Fruit fly (Drosophila melanogaster) whole organism, pupa: Measurements from ENCODE around the gene CG2260.

ENCODE experiments used
- CG10348 ChIP-seq: fragments of 200-800 bp; sonication (Bioruptor generic); IDR thresholded peaks from 2 replicates; pipeline ENCODE4 v1.3.6; 2022; ENCODE audit warnings: missing biosample characterization, missing genetic modification characterization
- CG12605 ChIP-seq: fragments of 200-800 bp; sonication (Bioruptor generic); IDR thresholded peaks from 2 replicates; pipeline ENCODE4 v1.3.6; 2022; ENCODE audit warnings: missing biosample characterization, missing genetic modification characterization
- CG13204 ChIP-seq: fragments of 200-800 bp; sonication (Bioruptor generic); optimal IDR thresholded peaks from 2 replicates; lab custom pipeline; 2018; ENCODE audit warnings: missing biosample characterization, mild to moderate bottlenecking, missing genetic modification characterization, moderate library complexity
- CG14655 ChIP-seq: fragments of 200-800 bp; sonication (Bioruptor generic); optimal IDR thresholded peaks from 3 replicates; lab custom pipeline; 2017; ENCODE audit warnings: mild to moderate bottlenecking, missing biosample characterization, missing genetic modification reagents, missing genetic modification characterization
- CG15710 ChIP-seq: fragments of 200-800 bp; sonication (Bioruptor generic); optimal IDR thresholded peaks from 2 replicates; lab custom pipeline; 2018; ENCODE audit warnings: missing biosample characterization, mild to moderate bottlenecking, missing genetic modification characterization, moderate library complexity
- CG17806 ChIP-seq: fragments of 200-800 bp; sonication (Bioruptor generic); optimal IDR thresholded peaks from 2 replicates; lab custom pipeline; 2018; ENCODE audit warnings: missing biosample characterization, mild to moderate bottlenecking, missing genetic modification characterization, moderate library complexity
- CG32121 ChIP-seq: fragments of 200-800 bp; sonication (Bioruptor generic); IDR thresholded peaks from 2 replicates; pipeline ENCODE4 v1.3.6; 2022; ENCODE audit warnings: missing biosample characterization, missing genetic modification characterization
- CG34367 ChIP-seq: fragments of 200-800 bp; sonication (Bioruptor generic); optimal IDR thresholded peaks from 2 replicates; lab custom pipeline; 2018; ENCODE audit warnings: missing biosample characterization, mild to moderate bottlenecking, missing genetic modification characterization
- CG4496 ChIP-seq: fragments of 200-800 bp; sonication (Bioruptor generic); IDR thresholded peaks from 3 replicates; pipeline ENCODE4 v1.3.6; 2022; ENCODE audit warnings: missing biosample characterization, missing genetic modification characterization
- CG8159 ChIP-seq: fragments of 200-800 bp; sonication (Bioruptor generic); optimal IDR thresholded peaks from 3 replicates; lab custom pipeline; 2018; ENCODE audit warnings: missing biosample characterization, mild to moderate bottlenecking, missing genetic modification characterization, moderate library complexity
- CG8301 ChIP-seq: fragments of 200-800 bp; sonication (Bioruptor generic); optimal IDR thresholded peaks from 2 replicates; lab custom pipeline; 2018; ENCODE audit warnings: missing biosample characterization, mild to moderate bottlenecking, missing genetic modification characterization
- CG9948 ChIP-seq: fragments of 200-800 bp; sonication (Bioruptor generic); optimal IDR thresholded peaks from 2 replicates; lab custom pipeline; 2018; ENCODE audit warnings: missing biosample characterization, mild to moderate bottlenecking, missing genetic modification characterization, moderate library complexity
- D1 ChIP-seq: fragments of 200-800 bp; sonication (Bioruptor generic); optimal IDR thresholded peaks from 2 replicates; lab custom pipeline; 2018; ENCODE audit warnings: missing biosample characterization, mild to moderate bottlenecking, missing genetic modification characterization, moderate library complexity
- EcR ChIP-seq: fragments of 200-800 bp; sonication (Bioruptor generic); optimal IDR thresholded peaks from 3 replicates; lab custom pipeline; 2019; ENCODE audit warnings: missing biosample characterization, missing genetic modification characterization, mild to moderate bottlenecking, moderate library complexity, missing genetic modification reagents
- Ets98B ChIP-seq: fragments of 200-800 bp; sonication (Bioruptor generic); IDR thresholded peaks from 2 replicates; pipeline ENCODE4 v1.3.6; 2022; ENCODE audit warnings: missing biosample characterization, missing genetic modification characterization
- Pif1A ChIP-seq: fragments of 200-800 bp; sonication (Bioruptor generic); optimal IDR thresholded peaks from 3 replicates; lab custom pipeline; 2016; ENCODE audit warnings: missing biosample characterization, missing genetic modification characterization
- Pif1B ChIP-seq: fragments of 200-800 bp; sonication (Bioruptor generic); optimal IDR thresholded peaks from 3 replicates; lab custom pipeline; 2016; ENCODE audit warnings: missing biosample characterization, missing genetic modification characterization
- Snoo ChIP-seq: fragments of 200-800 bp; sonication (Bioruptor generic); optimal IDR thresholded peaks from 3 replicates; lab custom pipeline; 2017; ENCODE audit warnings: missing biosample characterization, mild to moderate bottlenecking, missing genetic modification characterization, inconsistent platforms
- fd96Ca ChIP-seq: fragments of 200-800 bp; sonication (Bioruptor generic); IDR thresholded peaks from 3 replicates; pipeline ENCODE4 v1.3.6; 2022; ENCODE audit warnings: missing biosample characterization, missing genetic modification characterization
- gl ChIP-seq: fragments of 200-800 bp; sonication (Bioruptor generic); optimal IDR thresholded peaks from 2 replicates; lab custom pipeline; 2018; ENCODE audit warnings: missing biosample characterization, mild to moderate bottlenecking, missing genetic modification characterization
- rn ChIP-seq: fragments of 200-800 bp; sonication (Bioruptor generic); IDR thresholded peaks from 2 replicates; pipeline ENCODE4 v1.3.6; 2022; ENCODE audit warnings: missing biosample characterization, missing genetic modification characterization

CG2260 gene

dm6 chrX:8157294-8157693 lies 36.3 kb upstream of the CG2260 start, which contains the start of the genes Traf6 and GIIIspla2:
Gene Traf6 (minus strand): TSS chrX:8157386.
Gene GIIIspla2 (plus strand): TSS chrX:8157628.
- TF ChIP-seq CG12605 (GFP tag; lab: Robert Waterston, UW), result no peak
- TF ChIP-seq Pif1B (GFP tag; lab: Kevin White, UChicago), result no peak
- peak; percentile 53 for TF ChIP-seq CG34367 (tag; lab: Kevin White, UChicago)
- peak; percentile 79 for TF ChIP-seq CG4496 (GFP tag; lab: Robert Waterston, UW)
- TF ChIP-seq CG13204, result no peak
- peak; percentile 60 for TF ChIP-seq CG32121
- no peak for TF ChIP-seq CG14655
- TF ChIP-seq CG10348 (GFP tag; lab: Robert Waterston, UW), result no peak
- TF ChIP-seq gl (tag; lab: Kevin White, UChicago), result no peak
- TF ChIP-seq fd96Ca (GFP tag; lab: Robert Waterston, UW), result peak; percentile 83; the same call in 2 of the 3 replicates
- TF ChIP-seq rn (GFP tag; lab: Robert Waterston, UW), result peak; percentile 71
- no peak for TF ChIP-seq Pif1A (GFP tag; lab: Kevin White, UChicago)
- peak; percentile 70 for TF ChIP-seq CG8301 (tag; lab: Kevin White, UChicago)
- peak; percentile 71 for TF ChIP-seq CG8159 (tag; lab: Kevin White, UChicago)
- TF ChIP-seq CG15710, result peak; percentile 78
- TF ChIP-seq CG9948 (tag; lab: Kevin White, UChicago), result peak; percentile 65
- peak; percentile 63 for TF ChIP-seq Snoo (tag; lab: Kevin White, UChicago)
- no peak for TF ChIP-seq D1 (tag; lab: Kevin White, UChicago)
- peak; percentile 72 for TF ChIP-seq Ets98B (GFP tag; lab: Robert Waterston, UW)
- TF ChIP-seq CG17806, result peak; percentile 52
- no peak for TF ChIP-seq EcR (GFP tag; lab: Kevin White, UChicago)

- TF ChIP-seq fd96Ca (GFP tag; lab: Robert Waterston, UW) (0 out of 3 replicates have a peak, but pooled peaks have one; percentile 19), gl (tag; lab: Kevin White, UChicago) (no peak)
- TF ChIP-seq, all 21 proteins: peak for 1
Measured at dm6 chrX:8152718-8153117, 31.8 kb upstream of the CG2260 start, which contains the start of gene CG18262. Gene CG18262 (plus strand): TSS chrX:8152948.

- TF ChIP-seq Snoo (tag; lab: Kevin White, UChicago), result no peak
- TF ChIP-seq CG9948 (tag; lab: Kevin White, UChicago), result no peak
- no peak for TF ChIP-seq CG14655
- no peak for TF ChIP-seq CG10348 (GFP tag; lab: Robert Waterston, UW)
- no peak for TF ChIP-seq CG17806
- no peak for TF ChIP-seq CG13204
- TF ChIP-seq CG4496 (GFP tag; lab: Robert Waterston, UW), result no peak
- TF ChIP-seq Pif1A (GFP tag; lab: Kevin White, UChicago), result no peak
- no peak for TF ChIP-seq rn (GFP tag; lab: Robert Waterston, UW)
- no peak for TF ChIP-seq CG12605 (GFP tag; lab: Robert Waterston, UW)
- no peak for TF ChIP-seq Ets98B (GFP tag; lab: Robert Waterston, UW)
- no peak for TF ChIP-seq fd96Ca (GFP tag; lab: Robert Waterston, UW)
- no peak for TF ChIP-seq CG32121
- TF ChIP-seq Pif1B (GFP tag; lab: Kevin White, UChicago), result no peak
- no peak for TF ChIP-seq gl (tag; lab: Kevin White, UChicago)
- TF ChIP-seq CG34367 (tag; lab: Kevin White, UChicago), result no peak
- TF ChIP-seq EcR (GFP tag; lab: Kevin White, UChicago), result no peak
Measured at dm6 chrX:8152077-8152476, 31.1 kb upstream of the CG2260 start, which contains the start of gene Gbeta5. Gene Gbeta5 (minus strand): TSS chrX:8152275.

- TF ChIP-seq gl (tag; lab: Kevin White, UChicago), result no peak
Measured at dm6 chrX:8148556-8148955, 27.6 kb upstream of the CG2260 start, which contains the start of gene CG10959. Gene CG10959 (plus strand): TSS chrX:8148783.

- TF ChIP-seq Pif1B (GFP tag; lab: Kevin White, UChicago) (no peak), CG34367 (tag; lab: Kevin White, UChicago) (no peak), CG32121 (no peak), Pif1A (GFP tag; lab: Kevin White, UChicago) (no peak), Snoo (tag; lab: Kevin White, UChicago) (no peak), CG14655 (no peak), gl (tag; lab: Kevin White, UChicago) (no peak), EcR (GFP tag; lab: Kevin White, UChicago) (no peak), rn (GFP tag; lab: Robert Waterston, UW) (no peak), Ets98B (GFP tag; lab: Robert Waterston, UW) (no peak), CG8159 (tag; lab: Kevin White, UChicago) (no peak), D1 (tag; lab: Kevin White, UChicago) (no peak), CG12605 (GFP tag; lab: Robert Waterston, UW) (no peak), CG9948 (tag; lab: Kevin White, UChicago) (no peak), CG17806 (no peak), CG4496 (GFP tag; lab: Robert Waterston, UW) (no peak), CG15710 (no peak), CG13204 (no peak), CG8301 (tag; lab: Kevin White, UChicago) (no peak)
Measured at dm6 chrX:8147649-8148048, 26.7 kb upstream of the CG2260 start, which contains the start of gene CG15336. Gene CG15336 (plus strand): TSS chrX:8147949.

dm6 chrX:8145501-8146157 lies 24.7 kb upstream of the CG2260 start, which contains the start of the genes alpha-PheRS and CG2129:
Gene alpha-PheRS (minus strand): TSS chrX:8145602.
Gene CG2129 (plus strand): TSS chrX:8145839.
- TF ChIP-seq Pif1B (GFP tag; lab: Kevin White, UChicago), result no peak
- TF ChIP-seq CG15710, result peak; percentile 29
- TF ChIP-seq CG32121, result 0 out of 2 replicates have a peak, but pooled peaks have one; percentile 14
- TF ChIP-seq CG17806, result peak; percentile 2
- TF ChIP-seq Snoo (tag; lab: Kevin White, UChicago), result no peak
- no peak for TF ChIP-seq CG4496 (GFP tag; lab: Robert Waterston, UW)
- TF ChIP-seq CG9948 (tag; lab: Kevin White, UChicago), result peak; percentile 6
- peak; percentile 17 for TF ChIP-seq CG8159 (tag; lab: Kevin White, UChicago)
- TF ChIP-seq D1 (tag; lab: Kevin White, UChicago), result no peak
- no peak for TF ChIP-seq CG8301 (tag; lab: Kevin White, UChicago)
